Fruit fly (Drosophila melanogaster) whole organism, embryonic: ENCODE measurements around the gene CG10725.

Experiments
- Atf6 ChIP-seq: fragments of 200-800 bp; sonication (Bioruptor generic); IDR thresholded peaks from 2 replicates; pipeline ENCODE4 v1.3.6; 2022; ENCODE audit warnings: missing biosample characterization, missing genetic modification characterization
- Bdp1 ChIP-seq: fragments of 200-800 bp; sonication (Bioruptor generic); optimal IDR thresholded peaks from 3 replicates; lab custom pipeline; 2016; ENCODE audit warnings: missing biosample characterization, missing genetic modification characterization
- CG1024 ChIP-seq: fragments of 200-800 bp; sonication (Bioruptor generic); IDR thresholded peaks from 2 replicates; pipeline ENCODE4 v1.3.6; 2022; ENCODE audit warnings: missing biosample characterization, missing genetic modification characterization
- CG10543 ChIP-seq: fragments of 200-800 bp; sonication (Bioruptor generic); optimal IDR thresholded peaks from 3 replicates; lab custom pipeline; 2017; ENCODE audit warnings: missing biosample characterization, mild to moderate bottlenecking, missing genetic modification characterization, moderate library complexity
- CG13424 ChIP-seq: fragments of 200-800 bp; sonication (Bioruptor generic); optimal IDR thresholded peaks from 2 replicates; lab custom pipeline; 2019; ENCODE audit warnings: missing biosample characterization, mild to moderate bottlenecking, missing genetic modification characterization, moderate library complexity
- CG15514 ChIP-seq: fragments of 200-800 bp; sonication (Bioruptor generic); optimal IDR thresholded peaks from 3 replicates; lab custom pipeline; 2017; ENCODE audit warnings: missing biosample characterization, missing genetic modification characterization, mild to moderate bottlenecking, moderate library complexity, missing genetic modification reagents
- CG30020 ChIP-seq: fragments of 200-800 bp; optimal IDR thresholded peaks from 2 replicates; lab custom pipeline; 2019; ENCODE audit warnings: missing biosample characterization, mild to moderate bottlenecking, missing genetic modification characterization, moderate library complexity
- CG3163 ChIP-seq: fragments of 200-800 bp; sonication (Bioruptor generic); optimal IDR thresholded peaks from 3 replicates; lab custom pipeline; 2016; ENCODE audit warnings: missing biosample characterization, missing genetic modification characterization
- CG32767 ChIP-seq: fragments of 200-800 bp; sonication (Bioruptor generic); IDR thresholded peaks from 2 replicates; pipeline ENCODE4 v1.3.6; 2022; ENCODE audit warnings: missing biosample characterization, missing genetic modification characterization
- CG32772 ChIP-seq: fragments of 200-800 bp; sonication (Bioruptor generic); IDR thresholded peaks from 2 replicates; pipeline ENCODE4 v1.3.6; 2022; ENCODE audit warnings: missing biosample characterization, missing genetic modification characterization
- CG4282 ChIP-seq: fragments of 200-800 bp; sonication (Bioruptor generic); optimal IDR thresholded peaks from 2 replicates; lab custom pipeline; 2016; ENCODE audit warnings: missing biosample characterization, missing genetic modification characterization
- CG6254 ChIP-seq: fragments of 200-800 bp; sonication (Bioruptor generic); optimal IDR thresholded peaks from 3 replicates; lab custom pipeline; 2017; ENCODE audit warnings: mild to moderate bottlenecking, missing biosample characterization, missing genetic modification reagents, missing genetic modification characterization
- CG6854 ChIP-seq: fragments of 200-800 bp; sonication (Bioruptor generic); optimal IDR thresholded peaks from 3 replicates; lab custom pipeline; 2017; ENCODE audit warnings: missing biosample characterization, mild to moderate bottlenecking, missing genetic modification characterization
- CG8388 ChIP-seq: fragments of 200-800 bp; sonication (Bioruptor generic); optimal IDR thresholded peaks from 2 replicates; lab custom pipeline; 2019; ENCODE audit warnings: missing biosample characterization, mild to moderate bottlenecking, missing genetic modification characterization, moderate library complexity
- CG9609 ChIP-seq: fragments of 200-800 bp; sonication (Bioruptor generic); optimal IDR thresholded peaks from 3 replicates; lab custom pipeline; 2016; ENCODE audit warnings: missing biosample characterization, missing genetic modification characterization
- CG9817 ChIP-seq: fragments of 200-800 bp; sonication (Bioruptor generic); optimal IDR thresholded peaks from 2 replicates; lab custom pipeline; 2018; ENCODE audit warnings: missing biosample characterization, mild to moderate bottlenecking, missing genetic modification characterization, moderate library complexity
- CTCF ChIP-seq: fragments of 200-800 bp; sonication (Bioruptor generic); optimal IDR thresholded peaks from 2 replicates; lab custom pipeline; 2017; ENCODE audit warnings: missing biosample characterization, mild to moderate bottlenecking, missing genetic modification characterization, moderate library complexity
- Dad ChIP-seq: fragments of 200-800 bp; sonication (Bioruptor generic); optimal IDR thresholded peaks from 3 replicates; lab custom pipeline; 2016; ENCODE audit warnings: missing biosample characterization, missing genetic modification characterization
- Dll ChIP-seq: fragments of 200-800 bp; sonication (Bioruptor generic); IDR thresholded peaks from 4 replicates; pipeline ENCODE4 v1.3.6; 2022; ENCODE audit warnings: missing biosample characterization, missing genetic modification characterization; ENCODE audit not compliant: partially characterized antibody
- E2f2 ChIP-seq: fragments of 200-800 bp; sonication (Bioruptor generic); IDR thresholded peaks from 2 replicates; pipeline ENCODE4 v1.3.6; 2022; ENCODE audit warnings: missing biosample characterization, missing genetic modification characterization
- Ets65A ChIP-seq: fragments of 200-800 bp; sonication (Bioruptor generic); peaks from one replicate; lab custom pipeline; 2016; ENCODE audit warnings: missing biosample characterization, missing genetic modification characterization
- Gsc ChIP-seq: fragments of 200-800 bp; sonication (Bioruptor generic); IDR thresholded peaks from 2 replicates; pipeline ENCODE4 v1.3.6; 2022; ENCODE audit warnings: missing biosample characterization, missing genetic modification characterization
- HLH4C ChIP-seq: fragments of 200-800 bp; sonication (Bioruptor generic); IDR thresholded peaks from 3 replicates; pipeline ENCODE4 v1.3.6; 2022; ENCODE audit warnings: missing biosample characterization, missing genetic modification characterization; ENCODE audit not compliant: partially characterized antibody
- HLHmδ ChIP-seq: fragments of 200-800 bp; sonication (Bioruptor generic); optimal IDR thresholded peaks from 2 replicates; lab custom pipeline; 2018; ENCODE audit warnings: missing biosample characterization, mild to moderate bottlenecking, missing genetic modification characterization, moderate library complexity
- Hey ChIP-seq: fragments of 200-800 bp; sonication (Bioruptor generic); optimal IDR thresholded peaks from 3 replicates; lab custom pipeline; 2018; ENCODE audit warnings: missing biosample characterization, mild to moderate bottlenecking, missing genetic modification characterization
- MTF-1 ChIP-seq: fragments of 200-800 bp; sonication (Bioruptor generic); optimal IDR thresholded peaks from 2 replicates; lab custom pipeline; 2018; ENCODE audit warnings: missing biosample characterization, mild to moderate bottlenecking, missing genetic modification characterization, borderline replicate concordance
- Med ChIP-seq: fragments of 200-800 bp; sonication (Bioruptor generic); peaks from one replicate; lab custom pipeline; 2016; ENCODE audit warnings: missing biosample characterization, missing genetic modification characterization, mild to moderate bottlenecking, inconsistent platforms, moderate library complexity
- Opbp ChIP-seq: fragments of 200-800 bp; sonication (Bioruptor generic); IDR thresholded peaks from 3 replicates; pipeline ENCODE4 v1.3.6; 2022; ENCODE audit warnings: missing biosample characterization, missing genetic modification characterization; ENCODE audit not compliant: partially characterized antibody
- ab ChIP-seq: fragments of 200-800 bp; sonication (Bioruptor generic); optimal IDR thresholded peaks from 2 replicates; lab custom pipeline; 2016; ENCODE audit warnings: missing biosample characterization, missing genetic modification characterization
- al ChIP-seq: fragments of 200-800 bp; sonication (Bioruptor generic); IDR thresholded peaks from 2 replicates; pipeline ENCODE4 v1.3.6; 2022; ENCODE audit warnings: missing biosample characterization, missing genetic modification characterization
- az2 ChIP-seq: fragments of 200-800 bp; sonication (Bioruptor generic); optimal IDR thresholded peaks from 3 replicates; lab custom pipeline; 2016; ENCODE audit warnings: missing biosample characterization, missing genetic modification characterization
- chinmo ChIP-seq: fragments of 200-800 bp; sonication (Bioruptor generic); IDR thresholded peaks from 4 replicates; pipeline ENCODE4 v1.3.6; 2022; ENCODE audit warnings: missing biosample characterization, missing genetic modification characterization; ENCODE audit not compliant: partially characterized antibody
- corto ChIP-seq: fragments of 200-800 bp; sonication (Bioruptor generic); optimal IDR thresholded peaks from 2 replicates; lab custom pipeline; 2016; ENCODE audit warnings: missing biosample characterization, mild to moderate bottlenecking, missing genetic modification characterization, moderate library complexity
- crol ChIP-seq: fragments of 200-800 bp; sonication (Bioruptor generic); IDR thresholded peaks from 2 replicates; pipeline ENCODE4 v1.3.6; 2022; ENCODE audit warnings: missing biosample characterization, missing genetic modification characterization
- dm ChIP-seq: fragments of 200-800 bp; sonication (Bioruptor generic); optimal IDR thresholded peaks from 3 replicates; lab custom pipeline; 2016; ENCODE audit warnings: missing biosample characterization, missing genetic modification characterization
- exex ChIP-seq: fragments of 200-800 bp; sonication (Bioruptor generic); optimal IDR thresholded peaks from 4 replicates; lab custom pipeline; 2018; ENCODE audit warnings: missing biosample characterization, mild to moderate bottlenecking, missing genetic modification characterization, moderate library complexity
- gt ChIP-seq: fragments of 200-800 bp; sonication (Bioruptor generic); IDR thresholded peaks from 2 replicates; pipeline ENCODE4 v1.3.6; 2022; ENCODE audit warnings: missing biosample characterization, missing genetic modification characterization
- inv ChIP-seq: fragments of 200-800 bp; sonication (Bioruptor generic); IDR thresholded peaks from 2 replicates; pipeline ENCODE4 v1.3.6; 2022; ENCODE audit warnings: missing biosample characterization, missing genetic modification characterization; ENCODE audit not compliant: partially characterized antibody
- jing ChIP-seq: fragments of 200-800 bp; sonication (Bioruptor generic); optimal IDR thresholded peaks from 2 replicates; lab custom pipeline; 2018; ENCODE audit warnings: missing biosample characterization, mild to moderate bottlenecking, missing genetic modification characterization
- jumu ChIP-seq: fragments of 200-800 bp; sonication (Bioruptor generic); optimal IDR thresholded peaks from 3 replicates; lab custom pipeline; 2016; ENCODE audit warnings: missing biosample characterization, missing genetic modification characterization
- nerfin-2 ChIP-seq: fragments of 200-800 bp; sonication (Bioruptor generic); IDR thresholded peaks from 2 replicates; pipeline ENCODE4 v1.3.6; 2022; ENCODE audit warnings: missing biosample characterization, missing genetic modification characterization; ENCODE audit not compliant: partially characterized antibody
- pfk ChIP-seq: fragments of 200-800 bp; sonication (Bioruptor generic); optimal IDR thresholded peaks from 2 replicates; lab custom pipeline; 2018; ENCODE audit warnings: missing biosample characterization, mild to moderate bottlenecking, missing genetic modification characterization, moderate library complexity
- phol ChIP-seq: fragments of 200-800 bp; sonication (Bioruptor generic); optimal IDR thresholded peaks from 3 replicates; lab custom pipeline; 2018; ENCODE audit warnings: missing biosample characterization, mild to moderate bottlenecking, missing genetic modification characterization, moderate library complexity
- rib ChIP-seq: fragments of 200-800 bp; sonication (Bioruptor generic); IDR thresholded peaks from 2 replicates; pipeline ENCODE4 v1.3.6; 2022; ENCODE audit warnings: missing biosample characterization, missing genetic modification characterization
- run ChIP-seq: fragments of 200-800 bp; sonication (Bioruptor generic); optimal IDR thresholded peaks from 3 replicates; lab custom pipeline; 2018; ENCODE audit warnings: missing biosample characterization, mild to moderate bottlenecking, missing genetic modification characterization
- salm ChIP-seq: fragments of 200-800 bp; sonication (Bioruptor generic); optimal IDR thresholded peaks from 2 replicates; lab custom pipeline; 2018; ENCODE audit warnings: missing biosample characterization, mild to moderate bottlenecking, missing genetic modification characterization
- sna ChIP-seq: fragments of 200-800 bp; sonication (Bioruptor generic); IDR thresholded peaks from 2 replicates; pipeline ENCODE4 v1.3.6; 2022; ENCODE audit warnings: missing biosample characterization, missing genetic modification characterization; ENCODE audit not compliant: partially characterized antibody
- z ChIP-seq: fragments of 200-800 bp; sonication (Bioruptor generic); IDR thresholded peaks from 3 replicates; pipeline ENCODE4 v1.3.6; 2022; ENCODE audit warnings: missing biosample characterization, missing genetic modification characterization
- zfh1 ChIP-seq: fragments of 200-800 bp; sonication (Bioruptor generic); IDR thresholded peaks from 3 replicates; pipeline ENCODE4 v1.3.6; 2022; ENCODE audit warnings: missing biosample characterization, missing genetic modification characterization

CG10725 gene

dm6 chr3L:13433522-13433921, 4.2 kb upstream of the CG10725 start (continued):
- TF ChIP-seq HLH4C (GFP tag; lab: Robert Waterston, UW) (peak; percentile 62), Dll (GFP tag; lab: Robert Waterston, UW) (peak; percentile 18; the same call in 1 of the 4 replicates), nerfin-2 (GFP tag; lab: Robert Waterston, UW) (peak; percentile 78), Opbp (GFP tag; lab: Robert Waterston, UW) (peak; percentile 89), exex (tag; lab: Kevin White, UChicago) (peak; percentile 30), sna (GFP tag; lab: Robert Waterston, UW) (peak; percentile 43), inv (GFP tag; lab: Robert Waterston, UW) (peak; percentile 38; the same call in 1 of the 2 replicates), Bdp1 (GFP tag; lab: Kevin White, UChicago) (peak; percentile 99), al (GFP tag; lab: Robert Waterston, UW) (no peak)

dm6 chr3L:13435170-13435727, 2.5 kb upstream of the CG10725 start, which contains the start of gene CG10713:
CG10713 (minus strand) TSS chr3L:13435229.
- no peak for TF ChIP-seq rib (GFP tag; lab: Robert Waterston, UW)
- 0 out of 4 replicates have a peak, but pooled peaks have one; percentile 52 for TF ChIP-seq chinmo
- TF ChIP-seq CG15514 (GFP tag; lab: Kevin White, UChicago), result no peak
- TF ChIP-seq MTF-1 (GFP tag; lab: Kevin White, UChicago), result no peak
- no peak for TF ChIP-seq Dad (GFP tag; lab: Kevin White, UChicago)
- TF ChIP-seq pfk (GFP tag; lab: Kevin White, UChicago), result no peak
- no peak for TF ChIP-seq CG32772
- no peak for TF ChIP-seq CG8388
- no peak for TF ChIP-seq Ets65A
- TF ChIP-seq crol (GFP tag; lab: Robert Waterston, UW), result peak; percentile 81
- no peak for TF ChIP-seq CG13424 (tag; lab: Kevin White, UChicago)
- no peak for TF ChIP-seq jing (GFP tag; lab: Kevin White, UChicago)
- TF ChIP-seq run (tag; lab: Kevin White, UChicago), result no peak
- peak; percentile 89 for TF ChIP-seq CG3163 (GFP tag; lab: Kevin White, UChicago)
- TF ChIP-seq Gsc (GFP tag; lab: Robert Waterston, UW), result no peak
- no peak for TF ChIP-seq CG1024 (GFP tag; lab: Robert Waterston, UW)
- TF ChIP-seq CG4282 (GFP tag; lab: Kevin White, UChicago), result no peak
- no peak for TF ChIP-seq CG30020 (tag; lab: Kevin White, UChicago)
- TF ChIP-seq CG6254 (GFP tag; lab: Kevin White, UChicago), result no peak
- TF ChIP-seq CG9817 (tag; lab: Kevin White, UChicago), result no peak
- TF ChIP-seq jumu (GFP tag; lab: Kevin White, UChicago), result no peak
- no peak for TF ChIP-seq gt
- TF ChIP-seq CG9609 (GFP tag; lab: Kevin White, UChicago), result no peak
- TF ChIP-seq dm (GFP tag; lab: Kevin White, UChicago), result no peak
- TF ChIP-seq HLHmδ, result no peak
- TF ChIP-seq CG10543 (GFP tag; lab: Kevin White, UChicago), result no peak
- no peak for TF ChIP-seq Hey (tag; lab: Kevin White, UChicago)
- TF ChIP-seq E2f2, result no peak
- peak; percentile 48; the same call in 1 of the 2 replicates for TF ChIP-seq CG32767
- no peak for TF ChIP-seq z (GFP tag; lab: Robert Waterston, UW)
- no peak for TF ChIP-seq zfh1 (GFP tag; lab: Robert Waterston, UW)
- no peak for TF ChIP-seq CG6854 (GFP tag; lab: Kevin White, UChicago)
- no peak for TF ChIP-seq salm (tag; lab: Kevin White, UChicago)
- no peak for TF ChIP-seq phol
- TF ChIP-seq Med (GFP tag; lab: Kevin White, UChicago), result peak; percentile 57
- no peak for TF ChIP-seq ab (GFP tag; lab: Kevin White, UChicago)
- no peak for TF ChIP-seq CTCF (GFP tag; lab: Kevin White, UChicago)
- 0 out of 3 replicates have a peak, but pooled peaks have one; percentile 27 for TF ChIP-seq Opbp (GFP tag; lab: Robert Waterston, UW)
- no peak for TF ChIP-seq az2 (GFP tag; lab: Kevin White, UChicago)
- no peak for TF ChIP-seq corto
- peak; percentile 24; the same call in 1 of the 2 replicates for TF ChIP-seq Atf6
